Fruit fly (Drosophila melanogaster): ENCODE data around the gene CG6696.

Gene CG6696

DNA sequence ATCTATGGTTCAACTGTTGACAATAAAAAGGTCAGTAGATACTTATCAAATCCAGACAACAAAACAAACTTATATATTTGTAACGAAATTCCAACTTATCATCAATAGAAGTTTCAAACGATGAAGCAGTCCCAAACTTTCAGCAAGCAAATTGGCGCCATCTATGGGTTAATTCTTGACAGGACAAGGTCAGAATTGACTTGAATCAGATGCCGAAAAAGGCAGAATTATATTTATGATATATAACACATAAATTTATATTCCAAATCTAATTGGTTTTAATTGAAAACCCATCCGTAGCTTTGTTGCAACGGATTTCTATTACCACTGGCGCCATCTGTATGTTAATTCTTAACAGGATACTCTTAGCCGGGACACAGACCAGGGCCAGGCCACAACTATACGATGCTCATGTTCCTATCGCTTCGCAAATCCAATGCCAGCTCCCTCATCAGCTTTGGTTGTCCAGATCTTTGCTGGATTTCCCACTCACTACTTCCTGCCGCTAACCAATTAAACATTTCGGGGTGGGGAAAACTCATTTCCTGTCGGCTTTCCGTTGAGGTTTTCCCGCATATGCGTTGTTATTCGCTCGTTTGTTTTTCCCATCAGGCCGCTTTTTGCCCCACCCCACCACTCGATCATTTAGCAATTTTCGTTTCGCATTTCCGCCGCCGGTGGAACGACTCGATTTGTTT lies 40.2 kb downstream of the CG6696 start (continued):
- peak; percentile 25 for TF ChIP-seq BEAF-32 (GFP tag; optimal IDR thresholded peaks at IDR 0.05)
- TF ChIP-seq Ets65A (GFP tag) = peak; percentile 68
- no peak for TF ChIP-seq dmrt99B (tag; optimal IDR thresholded peaks at IDR 0.05)
- peak; percentile 92 for TF ChIP-seq Dip2 (GFP tag; IDR thresholded peaks at IDR 0.05)
- peak; percentile 21 for TF ChIP-seq Sry-δ (GFP tag; optimal IDR thresholded peaks at IDR 0.05)
- TF ChIP-seq yki (optimal IDR thresholded peaks at IDR 0.05) = peak; percentile 4
- TF ChIP-seq hkb (optimal IDR thresholded peaks at IDR 0.05) = peak; percentile 65
- TF ChIP-seq hkb (GFP tag; IDR thresholded peaks at IDR 0.05) = no peak

DNA sequence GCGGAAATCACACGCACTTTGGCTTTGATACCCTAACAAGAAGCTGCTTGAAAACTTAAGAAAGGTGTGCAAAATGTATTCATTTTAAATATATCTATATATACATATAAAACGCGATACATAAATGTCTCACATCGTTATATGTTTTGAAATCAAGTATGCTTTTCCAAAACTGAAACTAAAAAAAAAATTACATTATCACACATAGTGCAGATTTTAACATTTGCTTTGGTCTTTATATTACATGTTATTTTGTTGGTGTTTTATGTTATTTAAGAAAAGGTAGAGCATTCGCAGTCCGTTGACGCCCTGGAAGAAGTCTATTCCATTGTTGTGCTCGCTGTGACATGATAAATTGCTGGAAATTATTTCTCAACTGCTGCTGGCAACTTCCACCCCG lies 43.8 kb downstream of the CG6696 start:
- TF ChIP-seq Mad (GFP tag; optimal IDR thresholded peaks at IDR 0.05) (no peak), CG7839 (tag; optimal IDR thresholded peaks at IDR 0.05) (peak; percentile 17), Sox102F (GFP tag; optimal IDR thresholded peaks at IDR 0.05) (no peak), D19A (tag; optimal IDR thresholded peaks at IDR 0.05) (peak; percentile 91), CG9215 (GFP tag; IDR thresholded peaks at IDR 0.05) (no peak), CG9437 (GFP tag; optimal IDR thresholded peaks at IDR 0.05) (no peak), gcm (GFP tag; optimal IDR thresholded peaks at IDR 0.05) (no peak), CG3838 (GFP tag; optimal IDR thresholded peaks at IDR 0.05) (no peak), unc-4 (GFP tag; IDR thresholded peaks at IDR 0.05; ENCODE audit: partially characterized antibody) (no peak), CG10147 (GFP tag; optimal IDR thresholded peaks at IDR 0.05) (no peak), HLH3B (GFP tag; IDR thresholded peaks at IDR 0.05) (no peak), mirr (GFP tag; optimal IDR thresholded peaks at IDR 0.05) (no peak), B-H2 (GFP tag; optimal IDR thresholded peaks at IDR 0.05) (no peak), CG16815 (GFP tag; optimal IDR thresholded peaks at IDR 0.05) (no peak), Oli (tag; optimal IDR thresholded peaks at IDR 0.05) (peak; percentile 2), Hmx (GFP tag; optimal IDR thresholded peaks at IDR 0.05) (no peak), Atf3 (GFP tag; optimal IDR thresholded peaks at IDR 0.05) (no peak), corto (GFP tag; optimal IDR thresholded peaks at IDR 0.05) (no peak), CG4424 (GFP tag; optimal IDR thresholded peaks at IDR 0.05) (no peak), CG10321 (GFP tag; IDR thresholded peaks at IDR 0.05) (no peak), Sin3A (optimal IDR thresholded peaks at IDR 0.05) (no peak), CG15269 (tag; optimal IDR thresholded peaks at IDR 0.05) (no peak), dmrt99B (tag; optimal IDR thresholded peaks at IDR 0.05) (peak; percentile 19), Hey (tag; optimal IDR thresholded peaks at IDR 0.05) (no peak), CG2678 (tag; optimal IDR thresholded peaks at IDR 0.05) (peak; percentile 31), inv (GFP tag; IDR thresholded peaks at IDR 0.05; ENCODE audit: partially characterized antibody) (no peak), CG15514 (GFP tag; optimal IDR thresholded peaks at IDR 0.05) (no peak), lab (GFP tag; optimal IDR thresholded peaks at IDR 0.05) (peak; percentile 4), lola (GFP tag; optimal IDR thresholded peaks at IDR 0.05) (no peak), CG6175 (GFP tag; IDR thresholded peaks at IDR 0.05) (no peak), Dek (tag; optimal IDR thresholded peaks at IDR 0.05) (no peak), CG31224 (GFP tag; IDR thresholded peaks at IDR 0.05) (no peak), trem (tag; optimal IDR thresholded peaks at IDR 0.05) (no peak), Hr51 (GFP tag; optimal IDR thresholded peaks at IDR 0.05) (peak in 1 of 2 experiments; percentile 15), CG18619 (GFP tag; optimal IDR thresholded peaks at IDR 0.05) (no peak), dan (GFP tag; IDR thresholded peaks at IDR 0.05) (no peak), CG31441 (GFP tag; IDR thresholded peaks at IDR 0.05) (0 out of 2 replicates have a peak, but pooled peaks have one; percentile 10), ro (GFP tag; IDR thresholded peaks at IDR 0.05) (no peak), ash1 (GFP tag; optimal IDR thresholded peaks at IDR 0.05) (no peak), fd64A (GFP tag; optimal IDR thresholded peaks at IDR 0.05) (no peak), CG12769 (tag; optimal IDR thresholded peaks at IDR 0.05) (no peak), CG3726 (GFP tag; IDR thresholded peaks at IDR 0.05) (no peak)

All from whole organism, embryonic.